Worm (Caenorhabditis elegans): Measurements from ENCODE around the gene arrd-17.

Gene arrd-17

DNA sequence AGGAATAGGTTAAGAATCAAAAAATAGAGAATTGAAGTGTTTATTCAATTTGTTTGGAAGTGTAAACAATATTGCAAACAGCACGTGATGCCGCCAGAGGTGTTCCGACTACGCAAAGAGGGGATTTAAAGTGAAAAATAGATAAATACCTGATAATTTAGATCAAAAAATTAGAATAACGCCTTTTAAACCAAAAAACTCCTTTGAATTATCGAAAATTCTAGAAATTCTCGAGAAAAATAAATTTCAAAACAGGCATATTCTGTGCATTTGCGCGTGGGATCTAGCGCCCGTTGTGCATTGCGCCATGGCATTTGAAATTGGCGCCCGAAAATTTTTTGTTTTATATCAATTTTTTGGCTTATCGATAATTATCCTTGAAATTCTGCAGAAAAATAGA lies 8.3 kb downstream of the arrd-17 start, which contains the start of gene hip-1 (continued):
- peak; percentile 13 for TF ChIP-seq hlh-11 (tag; optimal IDR thresholded peaks at IDR 0.05)

DNA sequence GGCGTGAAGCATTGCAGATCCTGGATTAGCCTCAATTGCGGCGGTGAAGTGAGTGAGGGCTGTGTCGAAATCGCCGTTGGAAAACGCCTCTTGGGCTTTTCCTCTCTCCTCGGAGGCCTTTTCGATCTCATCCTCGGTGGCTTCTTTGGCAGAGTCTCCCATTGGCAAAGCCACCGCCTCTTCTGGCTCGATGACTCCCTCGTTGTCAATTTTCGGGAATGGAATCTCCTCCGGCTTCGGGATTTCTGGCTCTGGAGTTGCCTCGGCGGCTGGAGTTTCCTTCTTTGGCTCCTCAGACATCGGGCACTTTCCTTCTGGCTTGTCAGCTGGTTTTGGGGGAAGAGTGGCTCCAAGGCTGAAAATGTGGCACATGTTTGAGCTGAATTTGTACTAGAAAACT lies 8.9 kb downstream of the arrd-17 start:
- TF ChIP-seq nhr-48 (tag; optimal IDR thresholded peaks at IDR 0.05) (no peak), set-16 (GFP tag; IDR thresholded peaks at IDR 0.05) (peak; percentile 84)

ce11 chrIII:13621012-13621411 lies 9.6 kb downstream of the arrd-17 start:
- TF ChIP-seq madf-5 (GFP tag; IDR thresholded peaks at IDR 0.05) (0 out of 4 replicates have a peak, but pooled peaks of 1 of the 2 experiments have one; percentile 56), duxl-1 (tag; optimal IDR thresholded peaks at IDR 0.05; ENCODE audit: poor library complexity) (no peak), unc-130 (GFP tag; optimal IDR thresholded peaks at IDR 0.05) (no peak), pha-4 (GFP tag; IDR thresholded peaks at IDR 0.05) (no peak), pha-4 (tag; optimal IDR thresholded peaks at IDR 0.05) (no peak), Y75B8A.6 (GFP tag; IDR thresholded peaks at IDR 0.05) (no peak), unc-62 (GFP tag; optimal IDR thresholded peaks at IDR 0.05 in 1 of 2) (peak in 1 of 2 experiments; percentile 68), unc-62 (tag; optimal IDR thresholded peaks at IDR 0.05) (no peak), tra-1 (GFP tag; IDR thresholded peaks at IDR 0.05) (no peak), F49E8.2 (tag; optimal IDR thresholded peaks at IDR 0.05; ENCODE audit: borderline replicate concordance) (no peak), daf-16 (GFP tag; optimal IDR thresholded peaks at IDR 0.05) (peak in 1 of 2 experiments; percentile 4), daf-16 (tag; optimal IDR thresholded peaks at IDR 0.05) (no peak), nhr-76 (tag; optimal IDR thresholded peaks at IDR 0.05) (no peak)

ce11 chrIII:13616793-13617192 lies 13.8 kb downstream of the arrd-17 start, which contains the start of gene T12D8.9:
TSS of gene T12D8.9 (plus strand) at chrIII:13617104.
- peak; percentile 42 for TF ChIP-seq hlh-11 (tag; optimal IDR thresholded peaks at IDR 0.05)
- 0 out of 2 replicates have a peak, but pooled peaks have one; percentile 5 for TF ChIP-seq arid-1 (GFP tag; conservative IDR thresholded peaks at IDR 0.05)
- peak in 1 of 2 experiments; percentile 78 for TF ChIP-seq unc-62 (GFP tag; optimal IDR thresholded peaks at IDR 0.05 in 1 of 2)
- TF ChIP-seq unc-62 (tag; optimal IDR thresholded peaks at IDR 0.05) = no peak
- TF ChIP-seq zfp-2 (tag; optimal IDR thresholded peaks at IDR 0.05) = no peak
- peak in 1 of 2 experiments; percentile 17 for TF ChIP-seq daf-16 (GFP tag; optimal IDR thresholded peaks at IDR 0.05)
- no peak for TF ChIP-seq daf-16 (tag; optimal IDR thresholded peaks at IDR 0.05)

DNA sequence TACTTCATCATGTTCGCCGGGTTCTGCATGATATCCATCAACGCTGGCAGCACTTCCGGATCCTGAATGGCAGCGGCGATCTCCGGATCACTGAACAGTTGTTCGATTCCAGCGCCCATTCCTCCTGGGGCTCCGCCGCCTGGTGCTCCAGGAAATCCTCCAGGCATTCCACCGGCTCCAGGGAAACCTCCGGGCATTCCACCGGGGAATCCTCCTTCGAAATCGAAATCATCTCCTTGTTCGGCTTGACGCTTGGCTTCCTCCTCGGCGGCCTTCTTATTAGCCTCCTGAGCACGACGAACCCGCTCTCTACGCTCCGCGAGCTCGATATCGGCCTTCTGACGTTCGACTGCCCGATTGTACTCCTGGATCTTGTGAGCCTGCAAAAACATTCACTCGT lies 15.1 kb downstream of the arrd-17 start:
- TF ChIP-seq lsy-2 (tag; optimal IDR thresholded peaks at IDR 0.05) = no peak
- no peak for TF ChIP-seq T20F7.1 (GFP tag; optimal IDR thresholded peaks at IDR 0.05)
- no peak for TF ChIP-seq fos-1 (tag; optimal IDR thresholded peaks at IDR 0.05)
- TF ChIP-seq nhr-102 (tag; optimal IDR thresholded peaks at IDR 0.05) = no peak
- no peak for TF ChIP-seq ceh-32 (tag; optimal IDR thresholded peaks at IDR 0.05; ENCODE audit: poor library complexity)
- TF ChIP-seq egl-43 (GFP tag; IDR thresholded peaks at IDR 0.05) = peak; percentile 70; the same call in 1 of the 2 replicates
- peak; percentile 95 for TF ChIP-seq set-16 (GFP tag; IDR thresholded peaks at IDR 0.05)
- no peak for TF ChIP-seq nhr-237 (tag; optimal IDR thresholded peaks at IDR 0.05)
- no peak for TF ChIP-seq dpl-1 (GFP tag; optimal IDR thresholded peaks at IDR 0.05)
- TF ChIP-seq dmd-9 (GFP tag; IDR thresholded peaks at IDR 0.05) = 0 out of 2 replicates have a peak, but pooled peaks have one; percentile 43
- TF ChIP-seq F44E2.7 (GFP tag; IDR thresholded peaks at IDR 0.05) = 0 out of 2 replicates have a peak, but pooled peaks have one; percentile 41
- peak; percentile 25; the same call in 1 of the 2 replicates for TF ChIP-seq mxl-2 (GFP tag; conservative IDR thresholded peaks at IDR 0.05)
- no peak for TF ChIP-seq lin-13 (GFP tag; optimal IDR thresholded peaks at IDR 0.05)
- no peak for TF ChIP-seq mxl-3 (GFP tag; optimal IDR thresholded peaks at IDR 0.05)
- no peak for TF ChIP-seq Y105C5A.15 (GFP tag; IDR thresholded peaks at IDR 0.05)
- no peak for TF ChIP-seq lin-15B (tag; optimal IDR thresholded peaks at IDR 0.05)
- peak; percentile 39; the same call in 1 of the 2 replicates for TF ChIP-seq tra-1 (GFP tag; IDR thresholded peaks at IDR 0.05)
- no peak for TF ChIP-seq unc-130 (GFP tag; optimal IDR thresholded peaks at IDR 0.05)

All from whole organism, L4 larva.